Fruit fly (Drosophila melanogaster) ovary, adult (tissue): ENCODE measurements around the gene CG8500.

Source experiments
- CG17801 ChIP-seq: fragments of 200-800 bp; optimal IDR thresholded peaks from 2 replicates; lab custom pipeline; 2019; ENCODE audit warnings: missing biosample characterization, mild to moderate bottlenecking, missing genetic modification characterization, moderate library complexity; ENCODE audit not compliant: partially characterized antibody

The CG8500 gene

DNA sequence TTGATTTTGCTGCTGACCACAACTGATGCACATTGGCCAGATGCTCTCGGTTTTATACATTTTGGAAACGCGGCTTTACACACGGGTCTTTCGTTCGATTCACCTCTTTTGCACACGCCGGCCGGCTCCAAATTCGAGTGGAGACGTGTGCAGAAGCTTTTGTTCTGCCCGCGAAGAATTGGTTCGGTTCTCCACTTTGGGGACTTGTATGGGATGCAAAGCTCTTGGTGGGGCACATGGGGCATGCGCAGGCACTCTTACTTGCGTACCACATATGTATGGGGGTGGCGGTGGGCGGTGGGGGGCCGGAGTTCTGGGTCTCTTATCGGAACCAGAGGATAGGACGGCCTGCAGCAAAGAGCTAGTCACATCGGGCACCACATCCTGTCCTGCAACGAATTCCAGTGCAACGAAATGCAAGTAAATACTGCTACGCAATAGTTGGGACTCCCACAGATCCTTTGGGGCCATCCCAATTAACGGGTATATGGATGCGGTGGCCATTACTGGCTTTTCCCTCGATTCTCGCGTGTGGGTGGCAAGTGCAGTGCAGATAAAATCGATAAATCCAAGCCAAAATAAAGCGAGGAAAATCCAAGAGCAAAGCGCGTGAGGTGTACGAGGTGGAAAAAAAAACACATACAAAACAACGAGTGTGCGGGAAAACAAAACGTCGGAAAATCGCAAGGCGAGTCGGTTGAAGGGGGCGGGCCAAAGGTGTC lies at the start of gene CG8500, which contains the start of gene MtnA:
TSS of gene CG8500 (plus strand) at position 313 of the 722 bp plus-strand sequence.
TSS of gene MtnA (minus strand) at position 30 of the 722 bp plus-strand sequence.
- no peak for TF ChIP-seq CG17801 (GFP tag; lab: Kevin White, UChicago)

dm6 chr3R:9735151-9735550 lies 49.3 kb upstream of the CG8500 start:
- TF ChIP-seq CG17801 (GFP tag; lab: Kevin White, UChicago), result no peak

DNA sequence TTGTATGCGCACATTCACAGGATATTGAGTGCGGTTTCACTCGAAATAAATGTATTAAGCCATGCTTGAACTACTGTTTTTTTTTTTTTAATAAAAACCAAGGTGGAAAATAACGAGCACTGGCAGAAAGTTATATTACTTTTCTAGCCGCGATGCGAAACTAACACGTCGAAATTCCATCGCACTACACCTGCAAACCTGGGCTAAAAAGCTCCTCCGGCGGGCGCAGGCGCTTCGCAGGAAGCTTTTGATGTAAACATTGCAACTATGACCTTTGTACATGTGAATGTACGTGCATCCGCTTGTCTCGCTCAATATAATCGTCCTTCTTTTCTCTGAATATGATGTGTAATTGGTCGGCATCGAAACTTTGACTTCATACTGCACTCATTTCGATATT lies 44.7 kb upstream of the CG8500 start, which contains the start of gene side-VII:
TSS of gene side-VII (minus strand) at position 187 of the 400 bp plus-strand sequence.
- TF ChIP-seq CG17801 (GFP tag; lab: Kevin White, UChicago), result no peak

DNA sequence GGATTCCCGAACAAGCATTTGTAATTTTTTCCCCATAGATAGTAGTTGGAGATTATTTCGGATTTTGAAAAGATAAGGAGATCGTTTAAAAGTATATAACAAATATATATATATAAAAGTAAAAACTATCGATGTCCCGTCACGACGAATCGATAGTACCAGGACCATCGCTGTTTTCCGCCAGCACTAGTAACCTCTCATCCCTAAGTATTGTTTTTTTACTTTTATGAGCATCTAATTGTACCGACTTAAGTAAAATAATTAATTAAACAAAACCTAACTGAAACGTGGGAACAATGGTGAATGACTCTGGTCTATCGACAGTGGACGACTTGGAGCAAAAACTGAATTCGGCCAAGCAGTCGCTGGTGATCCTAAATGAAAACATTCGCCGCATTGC lies 43.7 kb upstream of the CG8500 start, which contains the start of gene Pnn:
TSS of gene Pnn (plus strand) at position 187 of the 400 bp plus-strand sequence.
- peak; percentile 20 for TF ChIP-seq CG17801 (GFP tag; lab: Kevin White, UChicago)

DNA sequence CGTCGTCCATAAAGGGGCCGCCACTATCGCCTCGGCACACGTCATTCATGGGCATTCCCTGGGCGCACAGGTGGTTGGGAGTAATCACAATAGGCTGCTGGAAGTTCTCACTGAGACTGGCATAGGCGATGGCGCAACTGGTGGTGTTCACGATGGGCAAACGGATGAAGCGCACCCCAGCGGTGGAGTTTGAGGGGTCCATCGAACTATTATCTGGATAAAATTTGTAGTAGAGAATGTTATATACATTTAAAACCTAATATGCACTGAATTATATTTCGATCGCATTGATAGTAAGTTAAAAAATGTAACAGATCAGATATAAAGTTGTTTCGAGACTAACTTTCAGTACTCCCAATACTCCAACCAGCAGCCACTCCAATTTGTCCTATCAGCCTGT lies 41.2 kb upstream of the CG8500 start, which contains the start of gene CG31415:
TSS of gene CG31415 (plus strand) at position 301 of the 400 bp plus-strand sequence.
- TF ChIP-seq CG17801 (GFP tag; lab: Kevin White, UChicago), result no peak

dm6 chr3R:9743995-9744394 lies 40.5 kb upstream of the CG8500 start:
- no peak for TF ChIP-seq CG17801 (GFP tag; lab: Kevin White, UChicago)

- TF ChIP-seq CG17801 (GFP tag; lab: Kevin White, UChicago), result no peak
Measured at dm6 chr3R:9745442-9745841, 39.0 kb upstream of the CG8500 start.

dm6 chr3R:9746267-9746666 lies 38.2 kb upstream of the CG8500 start, which contains the start of gene CG34409:
TSS of gene CG34409 (minus strand) at chr3R:9746367.
- no peak for TF ChIP-seq CG17801 (GFP tag; lab: Kevin White, UChicago)

dm6 chr3R:9747272-9747874 lies 37.1 kb upstream of the CG8500 start, which contains the start of gene CG12948:
TSS of gene CG12948 (minus strand) at chr3R:9747744.
- peak; percentile 80 for TF ChIP-seq CG17801 (GFP tag; lab: Kevin White, UChicago)

- TF ChIP-seq CG17801 (GFP tag; lab: Kevin White, UChicago), result no peak
Measured at dm6 chr3R:9747875-9747899, 36.8 kb upstream of the CG8500 start, which contains the start of gene PpD3. TSS of gene PpD3 (plus strand) at chr3R:9747875.

DNA sequence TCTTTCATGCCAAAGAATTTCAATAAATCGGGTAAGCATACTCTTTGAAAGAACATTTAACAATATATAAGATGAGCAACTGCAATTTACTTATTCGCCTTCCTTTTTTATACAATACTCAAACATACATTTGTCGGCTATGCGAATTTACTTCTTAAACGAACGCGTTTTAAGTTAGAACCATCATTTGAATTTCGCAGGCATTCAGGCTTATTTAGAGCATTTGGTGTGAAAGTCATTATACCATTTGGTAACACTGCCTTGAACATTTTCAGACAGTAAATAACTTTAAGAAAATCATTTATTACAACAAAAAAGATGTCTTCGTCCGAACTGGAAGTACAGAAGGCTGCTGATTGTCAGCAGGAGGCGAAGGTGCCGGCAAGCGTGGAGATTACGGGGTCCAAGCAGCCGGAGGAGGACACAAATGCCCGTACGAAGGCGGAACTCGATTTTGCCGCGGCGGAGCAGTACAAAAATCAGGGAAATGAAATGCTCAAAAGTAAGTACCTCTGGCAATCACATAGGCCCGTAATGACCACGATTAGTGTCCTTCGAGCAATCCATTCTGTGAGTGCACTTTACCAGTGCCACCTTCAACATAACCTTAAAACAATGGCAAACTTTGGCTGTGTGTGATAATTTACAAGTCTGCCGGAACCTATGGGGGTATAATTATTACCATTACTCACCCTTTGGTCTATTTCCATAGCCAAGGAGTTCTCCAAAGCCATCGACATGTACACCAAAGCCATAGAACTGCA lies 36.4 kb upstream of the CG8500 start:
- no peak for TF ChIP-seq CG17801 (GFP tag; lab: Kevin White, UChicago)

dm6 chr3R:9754487-9754886 lies 30.0 kb upstream of the CG8500 start, which contains the start of gene Tti1:
TSS of gene Tti1 (minus strand) at chr3R:9754686.
- no peak for TF ChIP-seq CG17801 (GFP tag; lab: Kevin White, UChicago)

DNA sequence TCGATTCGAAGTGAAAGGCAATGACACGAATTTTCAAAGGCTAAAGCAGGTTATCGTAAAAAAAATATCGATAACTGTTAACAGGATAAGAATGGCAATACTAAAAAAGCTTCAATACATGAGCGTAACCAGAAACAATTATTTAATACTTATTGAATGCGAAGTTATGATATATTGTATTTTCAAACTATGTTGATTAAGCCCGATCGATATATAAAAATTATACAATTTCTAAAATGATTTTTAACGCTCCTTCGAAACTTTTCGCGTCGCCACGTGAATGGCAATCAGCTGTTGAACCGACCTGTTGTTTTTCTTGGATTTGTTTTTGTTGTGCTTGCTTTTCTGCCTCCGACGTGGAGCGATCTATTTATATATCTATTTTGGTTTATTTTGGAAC lies 28.3 kb upstream of the CG8500 start, which contains the start of the genes Alg12 and Rpt3R:
TSS of gene Alg12 (plus strand) at position 305 of the 400 bp plus-strand sequence.
TSS of gene Rpt3R (minus strand) at position 324 of the 400 bp plus-strand sequence.
- TF ChIP-seq CG17801 (GFP tag; lab: Kevin White, UChicago), result no peak

DNA sequence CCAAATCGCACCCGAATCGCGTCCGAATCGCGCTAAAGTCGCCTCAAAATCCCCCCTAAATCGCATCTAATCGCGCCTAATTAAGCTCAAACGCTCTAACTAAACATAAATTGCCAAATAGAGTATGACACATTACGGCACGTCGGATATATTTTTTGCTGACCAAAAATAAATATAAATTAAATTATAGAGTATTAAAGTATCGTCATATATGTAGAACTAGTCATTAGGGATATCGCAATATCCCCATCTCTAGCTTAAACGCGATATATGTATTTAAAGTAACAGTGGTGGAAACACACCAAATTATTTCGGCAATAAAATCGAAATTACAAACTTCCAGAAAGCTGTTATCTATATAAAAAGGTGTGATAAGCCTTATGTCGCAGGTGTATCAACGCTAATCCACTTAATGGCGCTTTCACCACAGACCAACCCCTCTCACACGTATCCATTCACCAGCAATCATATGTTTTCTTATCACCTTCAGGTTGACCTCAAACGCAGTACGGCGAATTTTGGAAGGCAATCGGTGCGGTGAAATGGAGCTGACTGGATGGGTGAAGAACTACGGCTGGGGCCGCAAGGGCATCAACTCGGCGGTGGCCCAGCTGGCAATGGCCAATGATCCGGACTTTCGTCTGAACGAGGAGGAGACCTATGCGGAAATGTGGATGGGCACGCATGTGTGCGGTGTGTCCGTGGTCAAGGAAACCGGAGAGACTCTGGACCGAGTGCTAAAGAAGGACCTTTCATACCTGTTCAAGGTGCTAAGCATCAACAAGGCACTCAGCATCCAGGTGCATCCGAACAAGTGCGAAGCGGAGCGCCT lies 24.9 kb upstream of the CG8500 start, which contains the start of gene Mpi:
TSS of gene Mpi (plus strand) at position 263 of the 832 bp plus-strand sequence.
- peak; percentile 72 for TF ChIP-seq CG17801 (GFP tag; lab: Kevin White, UChicago)
